Worm (Caenorhabditis elegans): ENCODE measurements around the gene alh-9.

Gene alh-9

DNA sequence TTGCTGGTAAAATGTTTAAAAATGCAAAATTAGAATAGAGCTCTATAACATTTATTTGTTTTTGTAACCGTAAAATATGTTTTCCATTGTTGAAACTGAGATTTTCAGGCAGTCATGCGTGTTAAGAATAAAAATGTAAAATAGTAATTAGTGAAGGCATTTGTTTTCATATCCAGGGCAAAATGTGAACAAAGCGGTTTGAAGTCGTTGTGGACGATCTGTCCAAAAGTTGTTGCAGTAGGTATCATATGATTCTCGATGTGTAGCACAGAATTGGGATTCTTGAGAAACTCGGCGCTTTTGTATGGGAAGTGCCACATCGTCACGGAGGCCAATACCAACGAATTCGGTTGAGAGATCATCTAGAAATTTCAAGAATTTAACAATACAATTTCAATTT is 26.5 kb downstream of the alh-9 start:
- TF ChIP-seq tab-1 (GFP tag; IDR thresholded peaks at IDR 0.05) (no peak), ref-1 (GFP tag; conservative IDR thresholded peaks at IDR 0.05) (no peak), ztf-23 (GFP tag; IDR thresholded peaks at IDR 0.05) (no peak), cog-1 (tag; optimal IDR thresholded peaks at IDR 0.05) (no peak), T22C8.4 (GFP tag; IDR thresholded peaks at IDR 0.05) (no peak), med-1 (GFP tag; optimal IDR thresholded peaks at IDR 0.05; ENCODE audit: insufficient read depth) (no peak), klf-2 (GFP tag; conservative IDR thresholded peaks at IDR 0.05) (no peak)

- TF ChIP-seq klf-2 (GFP tag; conservative IDR thresholded peaks at IDR 0.05) (no peak), ztf-29 (GFP tag; IDR thresholded peaks at IDR 0.05) (no peak), tab-1 (GFP tag; IDR thresholded peaks at IDR 0.05) (no peak), flt-1 (GFP tag; IDR thresholded peaks at IDR 0.05) (no peak)
These were observed 27.0 kb downstream of the alh-9 start, which contains the start of gene F01F1.14 for ce11 chrIII:5882823-5883222. Gene F01F1.14, minus strand, starts transcription at chrIII:5882923.

DNA sequence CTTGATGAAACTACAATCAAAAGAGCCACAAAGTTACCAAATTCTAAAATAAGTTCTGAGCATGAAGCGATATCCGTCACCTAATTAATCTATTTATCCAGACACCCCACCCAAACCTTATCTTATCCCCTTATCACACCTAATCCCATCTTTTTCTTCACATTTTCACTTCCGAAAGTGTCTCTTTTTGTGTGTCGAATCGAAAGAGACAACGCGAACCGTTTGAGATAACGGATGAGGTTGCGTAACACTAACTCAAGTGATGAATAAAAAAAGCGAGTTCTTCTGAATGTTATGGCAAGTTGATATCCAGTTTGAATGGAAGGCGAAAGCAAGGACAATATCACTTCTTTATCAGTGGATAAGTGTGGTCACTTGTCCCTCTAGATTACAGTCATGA is 27.7 kb downstream of the alh-9 start:
- TF ChIP-seq cog-1 (tag; optimal IDR thresholded peaks at IDR 0.05) = no peak
- no peak for TF ChIP-seq ztf-29 (GFP tag; IDR thresholded peaks at IDR 0.05)
- TF ChIP-seq klf-2 (GFP tag; conservative IDR thresholded peaks at IDR 0.05) = no peak

ce11 chrIII:5884007-5884406 is 28.2 kb downstream of the alh-9 start, which contains the start of gene C28H8.5:
Gene C28H8.5, plus strand, starts transcription at chrIII:5884307.
- TF ChIP-seq klf-2 (GFP tag; conservative IDR thresholded peaks at IDR 0.05) (no peak), cog-1 (tag; optimal IDR thresholded peaks at IDR 0.05) (no peak), ztf-29 (GFP tag; IDR thresholded peaks at IDR 0.05) (no peak), ztf-23 (GFP tag; IDR thresholded peaks at IDR 0.05) (no peak), ref-1 (GFP tag; conservative IDR thresholded peaks at IDR 0.05) (no peak), med-1 (GFP tag; optimal IDR thresholded peaks at IDR 0.05; ENCODE audit: insufficient read depth) (no peak), flt-1 (GFP tag; IDR thresholded peaks at IDR 0.05) (no peak), T22C8.4 (GFP tag; IDR thresholded peaks at IDR 0.05) (no peak), tab-1 (GFP tag; IDR thresholded peaks at IDR 0.05) (no peak)

- TF ChIP-seq ztf-23 (GFP tag; IDR thresholded peaks at IDR 0.05) (no peak), med-1 (GFP tag; optimal IDR thresholded peaks at IDR 0.05; ENCODE audit: insufficient read depth) (no peak), ztf-29 (GFP tag; IDR thresholded peaks at IDR 0.05) (no peak), T22C8.4 (GFP tag; IDR thresholded peaks at IDR 0.05) (no peak), cog-1 (tag; optimal IDR thresholded peaks at IDR 0.05) (no peak), ref-1 (GFP tag; conservative IDR thresholded peaks at IDR 0.05) (no peak), klf-2 (GFP tag; conservative IDR thresholded peaks at IDR 0.05) (no peak), tab-1 (GFP tag; IDR thresholded peaks at IDR 0.05) (no peak), flt-1 (GFP tag; IDR thresholded peaks at IDR 0.05) (no peak)
These were observed 28.6 kb downstream of the alh-9 start for ce11 chrIII:5884459-5884858.

- no peak for TF ChIP-seq tab-1 (GFP tag; IDR thresholded peaks at IDR 0.05)
- no peak for TF ChIP-seq ztf-29 (GFP tag; IDR thresholded peaks at IDR 0.05)
- no peak for TF ChIP-seq ztf-23 (GFP tag; IDR thresholded peaks at IDR 0.05)
- no peak for TF ChIP-seq flt-1 (GFP tag; IDR thresholded peaks at IDR 0.05)
- TF ChIP-seq ref-1 (GFP tag; conservative IDR thresholded peaks at IDR 0.05) = no peak
- no peak for TF ChIP-seq T22C8.4 (GFP tag; IDR thresholded peaks at IDR 0.05)
- TF ChIP-seq med-1 (GFP tag; optimal IDR thresholded peaks at IDR 0.05; ENCODE audit: insufficient read depth) = no peak
- TF ChIP-seq klf-2 (GFP tag; conservative IDR thresholded peaks at IDR 0.05) = no peak
- no peak for TF ChIP-seq cog-1 (tag; optimal IDR thresholded peaks at IDR 0.05)
These were observed 31.1 kb downstream of the alh-9 start, which contains the start of gene C28H8.7 for ce11 chrIII:5886893-5887292. Gene C28H8.7, minus strand, starts transcription at chrIII:5886993.

DNA sequence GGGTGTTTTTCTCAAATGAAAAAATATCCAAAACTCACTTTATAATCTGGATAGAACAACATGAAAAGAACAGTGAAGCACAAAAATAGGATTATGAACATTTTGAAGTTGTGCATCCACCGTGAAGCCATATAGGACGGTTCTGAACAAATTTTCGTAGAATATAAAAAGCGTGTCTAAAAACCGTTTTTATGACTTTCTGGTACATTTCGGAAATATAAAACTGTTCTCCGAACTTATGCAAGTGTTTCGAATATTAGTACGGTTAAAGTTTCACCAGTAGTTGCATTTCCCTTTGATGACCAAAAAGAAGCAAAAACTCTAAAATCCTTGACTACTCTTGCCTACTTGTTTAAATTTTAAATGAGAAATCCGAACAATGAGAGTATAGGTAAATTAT is 32.9 kb downstream of the alh-9 start, which contains the start of gene C28H8.8:
Gene C28H8.8, minus strand, starts transcription at position 101 of the 400 bp plus-strand sequence.
- TF ChIP-seq flt-1 (GFP tag; IDR thresholded peaks at IDR 0.05) (no peak), ztf-29 (GFP tag; IDR thresholded peaks at IDR 0.05) (no peak), med-1 (GFP tag; optimal IDR thresholded peaks at IDR 0.05; ENCODE audit: insufficient read depth) (no peak), klf-2 (GFP tag; conservative IDR thresholded peaks at IDR 0.05) (no peak), tab-1 (GFP tag; IDR thresholded peaks at IDR 0.05) (no peak), ref-1 (GFP tag; conservative IDR thresholded peaks at IDR 0.05) (no peak), cog-1 (tag; optimal IDR thresholded peaks at IDR 0.05) (no peak), ztf-23 (GFP tag; IDR thresholded peaks at IDR 0.05) (no peak), T22C8.4 (GFP tag; IDR thresholded peaks at IDR 0.05) (no peak)

- TF ChIP-seq ref-1 (GFP tag; conservative IDR thresholded peaks at IDR 0.05) (no peak), ztf-29 (GFP tag; IDR thresholded peaks at IDR 0.05) (no peak), T22C8.4 (GFP tag; IDR thresholded peaks at IDR 0.05) (no peak), med-1 (GFP tag; optimal IDR thresholded peaks at IDR 0.05; ENCODE audit: insufficient read depth) (no peak), cog-1 (tag; optimal IDR thresholded peaks at IDR 0.05) (no peak), flt-1 (GFP tag; IDR thresholded peaks at IDR 0.05) (no peak), klf-2 (GFP tag; conservative IDR thresholded peaks at IDR 0.05) (no peak), tab-1 (GFP tag; IDR thresholded peaks at IDR 0.05) (no peak), ztf-23 (GFP tag; IDR thresholded peaks at IDR 0.05) (no peak)
These were observed 37.1 kb downstream of the alh-9 start for ce11 chrIII:5892909-5893308.

DNA sequence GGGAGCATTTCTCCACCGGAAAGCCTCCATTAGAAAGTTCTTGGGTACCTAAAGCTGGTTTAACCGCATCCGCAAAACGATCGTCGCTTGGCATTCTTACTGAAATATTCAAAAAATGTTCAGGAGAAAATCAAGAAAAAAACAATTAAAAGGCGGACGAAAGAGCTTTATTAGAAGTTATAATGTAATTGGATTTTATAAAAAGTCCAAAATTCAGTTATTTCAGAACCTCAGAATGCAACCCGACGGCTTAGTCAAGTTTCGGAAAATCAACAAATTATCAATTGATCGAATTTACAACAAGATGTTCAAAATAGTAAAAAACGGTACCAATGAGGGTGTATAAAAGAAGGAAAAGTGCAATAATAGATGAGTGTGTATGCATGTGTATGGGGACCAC is 40.1 kb downstream of the alh-9 start, which contains the start of gene pxl-1:
Gene pxl-1, minus strand, starts transcription at position 101 of the 400 bp plus-strand sequence.
- TF ChIP-seq cog-1 (tag; optimal IDR thresholded peaks at IDR 0.05) = no peak
- TF ChIP-seq flt-1 (GFP tag; IDR thresholded peaks at IDR 0.05) = no peak

DNA sequence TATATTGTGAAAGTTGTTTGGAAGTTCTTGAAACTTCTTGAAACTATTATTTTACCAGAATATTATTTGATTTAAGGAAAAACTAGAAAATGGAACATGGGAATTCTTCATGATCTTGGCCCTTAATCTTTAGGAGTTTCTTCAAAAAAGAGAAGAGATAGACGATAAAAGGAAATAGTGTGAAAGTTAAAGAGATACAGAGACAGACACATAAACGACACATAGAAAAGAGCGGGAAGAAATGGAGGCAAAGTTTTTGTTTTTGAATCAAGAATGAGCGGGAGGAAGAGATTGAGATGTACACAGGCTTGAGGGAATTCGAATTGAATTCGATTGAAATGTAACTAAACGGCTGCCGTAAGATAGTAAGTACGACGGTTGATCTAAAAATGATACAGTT is 41.6 kb downstream of the alh-9 start:
- TF ChIP-seq ztf-29 (GFP tag; IDR thresholded peaks at IDR 0.05) (no peak), tab-1 (GFP tag; IDR thresholded peaks at IDR 0.05) (no peak), klf-2 (GFP tag; conservative IDR thresholded peaks at IDR 0.05) (no peak), cog-1 (tag; optimal IDR thresholded peaks at IDR 0.05) (no peak), flt-1 (GFP tag; IDR thresholded peaks at IDR 0.05) (no peak), ztf-23 (GFP tag; IDR thresholded peaks at IDR 0.05) (no peak), T22C8.4 (GFP tag; IDR thresholded peaks at IDR 0.05) (no peak), med-1 (GFP tag; optimal IDR thresholded peaks at IDR 0.05; ENCODE audit: insufficient read depth) (no peak)
